Worm (Caenorhabditis elegans) whole organism, L4 larva: ENCODE measurements around the gene K07C11.10.

Experiments
- D1046.2 ChIP-seq: fragments of 200-800 bp; sonication (Bioruptor generic); IDR thresholded peaks from 2 replicates; pipeline ENCODE4 v1.3.6; 2022; ENCODE audit warnings: missing genetic modification characterization, missing compliant biosample characterization
- F26F4.8 ChIP-seq: fragments of 200-800 bp; sonication (Bioruptor generic); conservative IDR thresholded peaks from 2 replicates; pipeline ENCODE4 v1.3.6; 2022; ENCODE audit warnings: missing genetic modification characterization, missing compliant biosample characterization
- F49E8.2 ChIP-seq: sonication (generic microtip); optimal IDR thresholded peaks from 2 replicates; lab custom pipeline; 2016; ENCODE audit warnings: missing compliant biosample characterization, mild to moderate bottlenecking, missing genetic modification characterization, borderline replicate concordance
- T20F7.1 ChIP-seq: fragments of 200-800 bp; sonication (Bioruptor generic); optimal IDR thresholded peaks from 2 replicates; lab custom pipeline; 2018; ENCODE audit warnings: mild to moderate bottlenecking, missing genetic modification characterization, missing compliant biosample characterization
- T26A8.4 ChIP-seq: fragments of 200-800 bp; sonication (Bioruptor generic); IDR thresholded peaks from 2 replicates; pipeline ENCODE4 v1.3.6; 2022; ENCODE audit warnings: missing genetic modification characterization, missing compliant biosample characterization
- Y5F2A.4 ChIP-seq: fragments of 200-800 bp; sonication (Bioruptor generic); optimal IDR thresholded peaks from 2 replicates; lab custom pipeline; 2018; ENCODE audit warnings: mild to moderate bottlenecking, missing genetic modification characterization, missing compliant biosample characterization
- Y75B8A.6 ChIP-seq: fragments of 200-800 bp; sonication (Bioruptor generic); IDR thresholded peaks from 2 replicates; pipeline ENCODE4 v1.3.6; 2022; ENCODE audit warnings: missing genetic modification reagents, missing genetic modification characterization, missing compliant biosample characterization
- aha-1 ChIP-seq: fragments of 150-350 bp; peaks from one replicate; lab custom pipeline; 2014; ENCODE audit warnings: missing biosample characterization, missing genetic modification characterization
- aly-2 ChIP-seq: sonication (generic microtip); optimal IDR thresholded peaks from 2 replicates; lab custom pipeline; 2018; ENCODE audit warnings: missing biosample characterization, missing genetic modification characterization
- ama-1 ChIP-seq: fragments of 150-350 bp; optimal IDR thresholded peaks from 2 replicates; lab custom pipeline; 2014; ENCODE audit warnings: inconsistent platforms, mixed read lengths
- attf-4 ChIP-seq: sonication (generic microtip); optimal IDR thresholded peaks from 3 replicates; lab custom pipeline; 2017; ENCODE audit warnings: missing biosample characterization, missing genetic modification characterization
- ceh-20 ChIP-seq: fragments of 200-800 bp; sonication (Bioruptor generic); IDR thresholded peaks from 2 replicates; pipeline ENCODE4 v1.3.6; 2022; ENCODE audit warnings: missing genetic modification reagents, missing genetic modification characterization, missing compliant biosample characterization
- ceh-82 ChIP-seq: sonication (generic microtip); optimal IDR thresholded peaks from 2 replicates; lab custom pipeline; 2017; ENCODE audit warnings: missing biosample characterization, missing genetic modification characterization
- ces-1 ChIP-seq: fragments of 150-350 bp; sonication (generic microtip); optimal IDR thresholded peaks from 4 replicates; lab custom pipeline; 2014; ENCODE audit warnings: missing biosample characterization, missing genetic modification reagents, missing genetic modification characterization
- ctbp-1 ChIP-seq: fragments of 200-800 bp; sonication (Bioruptor generic); IDR thresholded peaks from 2 replicates; pipeline ENCODE4 v1.3.6; 2022; ENCODE audit warnings: missing genetic modification reagents, missing genetic modification characterization, missing compliant biosample characterization
- daf-12 ChIP-seq: fragments of 150-350 bp; optimal IDR thresholded peaks from 2 replicates; lab custom pipeline; 2014; ENCODE audit warnings: missing biosample characterization, missing genetic modification reagents, missing genetic modification characterization
- daf-19 ChIP-seq: fragments of 200-800 bp; sonication (Bioruptor generic); conservative IDR thresholded peaks from 2 replicates; pipeline ENCODE4 v1.3.6; 2022; ENCODE audit warnings: missing genetic modification characterization, missing compliant biosample characterization
- dmd-6 ChIP-seq: fragments of 200-800 bp; sonication (Bioruptor generic); IDR thresholded peaks from 2 replicates; pipeline ENCODE4 v1.3.6; 2022; ENCODE audit warnings: missing genetic modification reagents, missing genetic modification characterization, missing compliant biosample characterization
- duxl-1 ChIP-seq: sonication (generic microtip); optimal IDR thresholded peaks from 2 replicates; lab custom pipeline; 2016; ENCODE audit warnings: mild to moderate bottlenecking, missing genetic modification characterization, moderate library complexity, missing compliant biosample characterization; ENCODE audit not compliant: poor library complexity
- dve-1 ChIP-seq: sonication (generic microtip); optimal IDR thresholded peaks from 2 replicates; lab custom pipeline; 2017; ENCODE audit warnings: antibody characterized with exemption, mild to moderate bottlenecking, missing genetic modification characterization, missing compliant biosample characterization; ENCODE audit not compliant: insufficient read depth
- egl-43 ChIP-seq: fragments of 200-800 bp; sonication (Bioruptor generic); IDR thresholded peaks from 2 replicates; pipeline ENCODE4 v1.3.6; 2022; ENCODE audit warnings: missing genetic modification reagents, missing genetic modification characterization, missing compliant biosample characterization
- hlh-11 ChIP-seq: fragments of 200-800 bp; sonication (Bioruptor generic); optimal IDR thresholded peaks from 2 replicates; lab custom pipeline; 2018; ENCODE audit warnings: mild to moderate bottlenecking, missing genetic modification characterization, missing compliant biosample characterization
- hmg-1.1 ChIP-seq: fragments of 200-800 bp; sonication (Bioruptor generic); IDR thresholded peaks from 2 replicates; pipeline ENCODE4 v1.3.6; 2022; ENCODE audit warnings: missing genetic modification reagents, missing genetic modification characterization, missing compliant biosample characterization
- jun-1 ChIP-seq: fragments of 150-350 bp; optimal IDR thresholded peaks from 2 replicates; lab custom pipeline; 2014; ENCODE audit warnings: missing biosample characterization, missing genetic modification reagents, missing genetic modification characterization
- lin-1 ChIP-seq: fragments of 200-800 bp; sonication (Bioruptor generic); IDR thresholded peaks from 2 replicates; pipeline ENCODE4 v1.3.6; 2022; ENCODE audit warnings: missing genetic modification reagents, missing genetic modification characterization, missing compliant biosample characterization
- lin-13 ChIP-seq: fragments of 150-350 bp; optimal IDR thresholded peaks from 2 replicates; lab custom pipeline; 2014; ENCODE audit warnings: missing biosample characterization, missing genetic modification reagents, missing genetic modification characterization
- lin-29 ChIP-seq: fragments of 200-800 bp; sonication (Bioruptor generic); IDR thresholded peaks from 2 replicates; pipeline ENCODE4 v1.3.6; 2022; ENCODE audit warnings: missing genetic modification reagents, missing genetic modification characterization, missing compliant biosample characterization
- lin-39 ChIP-seq: fragments of 150-350 bp; optimal IDR thresholded peaks from 2 replicates; lab custom pipeline; 2014; ENCODE audit warnings: missing biosample characterization, missing genetic modification reagents, missing genetic modification characterization
- lsy-2 ChIP-seq, 2 experiments: fragments of 150-350 bp in 1 of 2; sonication (generic microtip) in 1 of 2; optimal IDR thresholded peaks; 2 replicates each; lab custom pipeline; 2014 to 2017; ENCODE audit warnings: missing biosample characterization in 2 of 2, missing genetic modification characterization in 2 of 2
- madf-5 ChIP-seq, 2 experiments: fragments of 200-800 bp; sonication (Bioruptor generic); IDR thresholded peaks; 2 replicates each; pipeline ENCODE4 v1.3.6; 2022; ENCODE audit warnings: missing compliant biosample characterization in 2 of 2, missing genetic modification characterization in 2 of 2
- mdt-29 ChIP-seq: fragments of 200-800 bp; sonication (Bioruptor generic); IDR thresholded peaks from 2 replicates; pipeline ENCODE4 v1.3.6; 2022; ENCODE audit warnings: missing genetic modification reagents, missing genetic modification characterization, missing compliant biosample characterization
- mep-1 ChIP-seq: fragments of 150-350 bp; sonication (generic microtip); optimal IDR thresholded peaks from 3 replicates; lab custom pipeline; 2014; ENCODE audit warnings: missing biosample characterization, missing genetic modification characterization
- mxl-2 ChIP-seq: fragments of 200-800 bp; sonication (Bioruptor generic); conservative IDR thresholded peaks from 2 replicates; pipeline ENCODE4 v1.3.6; 2022; ENCODE audit warnings: missing genetic modification reagents, missing genetic modification characterization, missing compliant biosample characterization
- nhr-102 ChIP-seq: sonication (generic microtip); optimal IDR thresholded peaks from 2 replicates; lab custom pipeline; 2016; ENCODE audit warnings: mild to moderate bottlenecking, missing genetic modification characterization, moderate library complexity, missing compliant biosample characterization
- nhr-11 ChIP-seq: fragments of 150-350 bp; optimal IDR thresholded peaks from 2 replicates; lab custom pipeline; 2014; ENCODE audit warnings: missing biosample characterization, missing genetic modification characterization
- nhr-111 ChIP-seq: fragments of 200-800 bp; sonication (Bioruptor generic); optimal IDR thresholded peaks from 2 replicates; lab custom pipeline; 2018; ENCODE audit warnings: mild to moderate bottlenecking, missing genetic modification characterization, missing compliant biosample characterization
- nhr-41 ChIP-seq: fragments of 200-800 bp; sonication (Bioruptor generic); IDR thresholded peaks from 2 replicates; pipeline ENCODE4 v1.3.6; 2022; ENCODE audit warnings: missing genetic modification reagents, missing genetic modification characterization, missing compliant biosample characterization
- nhr-48 ChIP-seq: sonication (generic microtip); optimal IDR thresholded peaks from 2 replicates; lab custom pipeline; 2016; ENCODE audit warnings: mild to moderate bottlenecking, missing genetic modification characterization, missing compliant biosample characterization
- nhr-76 ChIP-seq: fragments of 150-350 bp; optimal IDR thresholded peaks from 2 replicates; lab custom pipeline; 2014; ENCODE audit warnings: missing biosample characterization, missing genetic modification characterization
- pha-4 ChIP-seq, 2 experiments: fragments of 150-350 bp in 1 of 2; fragments of 200-800 bp in 1 of 2; sonication (Bioruptor generic) in 1 of 2; IDR thresholded peaks in 1 of 2; optimal IDR thresholded peaks in 1 of 2; 2 replicates each; pipeline versions ENCODE4 v1.3.6 to Lab custom; 2014 to 2022; ENCODE audit warnings: missing genetic modification characterization in 2 of 2, missing genetic modification reagents in 2 of 2, missing biosample characterization in 1 of 2, missing compliant biosample characterization in 1 of 2
- php-3 ChIP-seq: fragments of 200-800 bp; sonication (Bioruptor generic); IDR thresholded peaks from 2 replicates; pipeline ENCODE4 v1.3.6; 2022; ENCODE audit warnings: missing genetic modification reagents, missing genetic modification characterization, missing compliant biosample characterization
- pqm-1 ChIP-seq: sonication (generic microtip); optimal IDR thresholded peaks from 2 replicates; lab custom pipeline; 2017; ENCODE audit warnings: missing biosample characterization, missing genetic modification characterization
- sdz-12 ChIP-seq: fragments of 200-800 bp; sonication (Bioruptor generic); optimal IDR thresholded peaks from 2 replicates; lab custom pipeline; 2018; ENCODE audit warnings: mild to moderate bottlenecking, missing genetic modification characterization, missing compliant biosample characterization
- spr-3 ChIP-seq: fragments of 200-800 bp; sonication (Bioruptor generic); optimal IDR thresholded peaks from 2 replicates; lab custom pipeline; 2018; ENCODE audit warnings: mild to moderate bottlenecking, missing genetic modification characterization, missing compliant biosample characterization
- tra-1 ChIP-seq: fragments of 200-800 bp; sonication (Bioruptor generic); IDR thresholded peaks from 2 replicates; pipeline ENCODE4 v1.3.6; 2022; ENCODE audit warnings: missing genetic modification reagents, missing genetic modification characterization, missing compliant biosample characterization
- unc-39 ChIP-seq: sonication (generic microtip); optimal IDR thresholded peaks from 2 replicates; lab custom pipeline; 2017; ENCODE audit warnings: missing biosample characterization, missing genetic modification characterization
- zfp-2 ChIP-seq: sonication (generic microtip); optimal IDR thresholded peaks from 2 replicates; lab custom pipeline; 2016; ENCODE audit warnings: mild to moderate bottlenecking, missing genetic modification characterization, missing compliant biosample characterization
- zfp-3 ChIP-seq: fragments of 200-800 bp; sonication (Bioruptor generic); conservative IDR thresholded peaks from 2 replicates; pipeline ENCODE4 v1.3.6; 2022; ENCODE audit warnings: missing genetic modification reagents, missing genetic modification characterization, missing compliant biosample characterization
- zip-11 ChIP-seq: fragments of 200-800 bp; sonication (Bioruptor generic); IDR thresholded peaks from 2 replicates; pipeline ENCODE4 v1.3.6; 2022; ENCODE audit warnings: missing genetic modification characterization, missing compliant biosample characterization
- zip-2 ChIP-seq: fragments of 150-350 bp; optimal IDR thresholded peaks from 2 replicates; lab custom pipeline; 2014; ENCODE audit warnings: missing biosample characterization, missing genetic modification characterization

The K07C11.10 gene

ce11 chrV:8269878-8270277 lies 43.2 kb upstream of the K07C11.10 start (continued):
- TF ChIP-seq hlh-11: peak; percentile 75
- TF ChIP-seq tra-1 (GFP tag; lab: Robert Waterston, UW): peak; percentile 35; the same call in 1 of the 2 replicates
- peak; percentile 50; the same call in 1 of the 2 replicates for TF ChIP-seq php-3 (GFP tag; lab: Robert Waterston, UW)
- no peak for TF ChIP-seq T26A8.4 (GFP tag; lab: Robert Waterston, UW)
- TF ChIP-seq nhr-48 (tag; lab: Kevin White, UChicago): peak; percentile 73
- no peak for TF ChIP-seq nhr-41 (GFP tag; lab: Robert Waterston, UW)
- no peak for TF ChIP-seq Y5F2A.4 (GFP tag; lab: Kevin White, UChicago)
- no peak for TF ChIP-seq aha-1 (tag; lab: Kevin White, UChicago)
- TF ChIP-seq ceh-82 (tag; lab: Kevin White, UChicago): no peak
- TF ChIP-seq D1046.2: no peak
- no peak for TF ChIP-seq hmg-1.1 (GFP tag; lab: Robert Waterston, UW)
- no peak for TF ChIP-seq jun-1 (tag; lab: Kevin White, UChicago)
- TF ChIP-seq ama-1: no peak
- TF ChIP-seq madf-5 (GFP tag; IDR thresholded peaks at IDR 0.05; lab: Robert Waterston, UW): no peak
- no peak for TF ChIP-seq zfp-3 (GFP tag; lab: Robert Waterston, UW)
- peak; percentile 84 for TF ChIP-seq lin-1
- no peak for TF ChIP-seq F26F4.8 (GFP tag; lab: Robert Waterston, UW)
- TF ChIP-seq lin-29 (GFP tag; lab: Robert Waterston, UW): no peak
- peak; percentile 29; the same call in 1 of the 2 replicates for TF ChIP-seq pha-4 (GFP tag; IDR thresholded peaks at IDR 0.05; lab: Robert Waterston, UW)
- no peak for TF ChIP-seq pha-4 (tag; optimal IDR thresholded peaks at IDR 0.05; lab: Kevin White, UChicago)
- TF ChIP-seq F49E8.2 (tag; lab: Kevin White, UChicago): no peak
- no peak for TF ChIP-seq sdz-12
- no peak for TF ChIP-seq T20F7.1 (GFP tag; lab: Kevin White, UChicago)

ce11 chrV:8268902-8269301 lies 42.2 kb upstream of the K07C11.10 start, which contains the start of the genes asp-6 and asp-12:
Gene asp-6, minus strand, starts transcription at chrV:8268937.
Gene asp-12, plus strand, starts transcription at chrV:8269210.
- TF ChIP-seq duxl-1 (tag; lab: Kevin White, UChicago): no peak
- no peak for TF ChIP-seq mep-1 (tag; lab: Kevin White, UChicago)
- TF ChIP-seq mxl-2: no peak
- TF ChIP-seq ceh-20 (GFP tag; lab: Robert Waterston, UW): no peak
- no peak for TF ChIP-seq zip-11 (GFP tag; lab: Robert Waterston, UW)
- no peak for TF ChIP-seq T20F7.1 (GFP tag; lab: Kevin White, UChicago)
- no peak for TF ChIP-seq spr-3 (GFP tag; lab: Kevin White, UChicago)
- no peak for TF ChIP-seq ctbp-1 (GFP tag; lab: Robert Waterston, UW)
- TF ChIP-seq daf-12 (tag; lab: Kevin White, UChicago): no peak
- no peak for TF ChIP-seq nhr-11 (tag; lab: Kevin White, UChicago)
- peak; percentile 29 for TF ChIP-seq nhr-48 (tag; lab: Kevin White, UChicago)
- peak; percentile 28; the same call in 1 of the 2 replicates for TF ChIP-seq mdt-29 (GFP tag; lab: Robert Waterston, UW)
- TF ChIP-seq lin-39 (tag; lab: Kevin White, UChicago): no peak
- TF ChIP-seq lin-13: no peak
- no peak for TF ChIP-seq ces-1 (GFP tag; lab: Kevin White, UChicago)
- peak; percentile 59 for TF ChIP-seq dve-1
- TF ChIP-seq unc-39 (tag; lab: Kevin White, UChicago): no peak
- TF ChIP-seq nhr-111 (GFP tag; lab: Kevin White, UChicago): no peak
- no peak for TF ChIP-seq nhr-76
- no peak for TF ChIP-seq lsy-2 (tag; optimal IDR thresholded peaks at IDR 0.05; lab: Kevin White, UChicago)
- TF ChIP-seq zip-2 (tag; lab: Kevin White, UChicago): no peak
- TF ChIP-seq egl-43 (GFP tag; lab: Robert Waterston, UW): no peak
- no peak for TF ChIP-seq jun-1 (tag; lab: Kevin White, UChicago)
- TF ChIP-seq zfp-2: no peak
- peak; percentile 59 for TF ChIP-seq pqm-1 (tag; lab: Kevin White, UChicago)
- peak; percentile 84 for TF ChIP-seq dmd-6 (GFP tag; lab: Robert Waterston, UW)
- peak; percentile 80 for TF ChIP-seq php-3 (GFP tag; lab: Robert Waterston, UW)
- TF ChIP-seq Y75B8A.6: 0 out of 2 replicates have a peak, but pooled peaks have one; percentile 6
- no peak for TF ChIP-seq attf-4 (tag; lab: Kevin White, UChicago)
- no peak for TF ChIP-seq aly-2 (tag; lab: Kevin White, UChicago)
- no peak for TF ChIP-seq zfp-3 (GFP tag; lab: Robert Waterston, UW)
- TF ChIP-seq nhr-102: no peak
- TF ChIP-seq daf-19 (GFP tag; lab: Robert Waterston, UW): no peak
